Worm (Caenorhabditis elegans) whole organism, L4/young adult: ENCODE results near the gene col-152.

Experiments
- dao-5 ChIP-seq: sonication (generic microtip); optimal IDR thresholded peaks from 2 replicates; lab custom pipeline; 2016; ENCODE audit warnings: missing genotype, missing genetic modification characterization, moderate library complexity, missing compliant biosample characterization
- him-1 ChIP-seq: sonication (generic microtip); optimal IDR thresholded peaks from 2 replicates; lab custom pipeline; 2016; ENCODE audit warnings: missing genotype, missing genetic modification reagents, missing genetic modification characterization, missing compliant biosample characterization

DNA sequence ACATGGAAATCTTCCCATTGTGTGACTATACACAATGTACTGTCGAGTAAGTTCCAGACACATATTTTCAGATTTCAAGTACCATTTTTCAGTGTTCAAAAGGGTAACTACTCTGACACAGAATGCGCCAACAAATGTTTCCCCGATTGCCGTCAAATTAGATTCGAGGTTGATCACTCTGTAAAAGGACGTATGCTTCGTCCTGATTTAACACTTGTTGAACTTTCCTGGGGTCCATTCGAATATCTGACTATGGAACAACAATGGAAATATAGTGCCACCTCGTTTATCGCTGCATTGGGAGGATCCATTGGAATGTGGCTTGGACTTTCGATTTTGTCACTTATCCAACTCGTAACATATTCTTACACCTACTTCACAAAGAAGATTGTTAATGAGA is 13.5 kb downstream of the col-152 start:
- no peak for TF ChIP-seq him-1 (tag; lab: Kevin White, UChicago)
- TF ChIP-seq dao-5: no peak
